Fruit fly (Drosophila melanogaster) whole organism, wandering third instar larva: ENCODE results near the gene Polr2I.

Experiments used
- CG32264 ChIP-seq: fragments of 200-800 bp; sonication (Bioruptor generic); optimal IDR thresholded peaks from 2 replicates; lab custom pipeline; 2016; ENCODE audit warnings: missing biosample characterization, missing genetic modification characterization
- CrebA ChIP-seq: fragments of 200-800 bp; sonication (Bioruptor generic); optimal IDR thresholded peaks from 2 replicates; lab custom pipeline; 2016; ENCODE audit warnings: missing biosample characterization, mild to moderate bottlenecking, missing genetic modification characterization, borderline replicate concordance
- Dfd ChIP-seq: fragments of >200 bp; optimal IDR thresholded peaks from 2 replicates; lab custom pipeline; 2017; ENCODE audit warnings: missing biosample characterization, missing genetic modification characterization
- Hr78 ChIP-seq: fragments of >200 bp; optimal IDR thresholded peaks from 2 replicates; lab custom pipeline; 2017; ENCODE audit warnings: missing biosample characterization, missing genetic modification characterization
- Mio ChIP-seq: sonication (Bioruptor generic); optimal IDR thresholded peaks from 2 replicates; lab custom pipeline; 2016; ENCODE audit warnings: missing biosample characterization, missing genetic modification characterization
- Myc ChIP-seq: fragments of >200 bp; optimal IDR thresholded peaks from 2 replicates; lab custom pipeline; 2017
- N ChIP-seq: fragments of >200 bp; optimal IDR thresholded peaks from 2 replicates; lab custom pipeline; 2018; ENCODE audit warnings: missing biosample characterization, missing external identifiers, missing genetic modification characterization
- OdsH ChIP-seq: fragments of 200-800 bp; sonication (Bioruptor generic); optimal IDR thresholded peaks from 2 replicates; lab custom pipeline; 2016; ENCODE audit warnings: missing biosample characterization, mild to moderate bottlenecking, missing genetic modification characterization
- Sp1 ChIP-seq: fragments of 200-800 bp; sonication (Bioruptor generic); optimal IDR thresholded peaks from 3 replicates; lab custom pipeline; 2019; ENCODE audit warnings: missing biosample characterization, mild to moderate bottlenecking, missing genetic modification characterization, moderate library complexity
- Vsx2 ChIP-seq: fragments of 200-300, 225-300 bp; sonication (Bioruptor generic); optimal IDR thresholded peaks from 2 replicates; lab custom pipeline; 2018; ENCODE audit warnings: missing biosample characterization, missing genetic modification characterization; ENCODE audit not compliant: partially characterized antibody
- brk ChIP-seq: fragments of 200-800 bp; sonication (Bioruptor generic); optimal IDR thresholded peaks from 2 replicates; lab custom pipeline; 2016; ENCODE audit warnings: missing biosample characterization, mild to moderate bottlenecking, missing genetic modification characterization
- fru ChIP-seq: fragments of 200-800 bp; sonication (Bioruptor generic); optimal IDR thresholded peaks from 3 replicates; lab custom pipeline; 2016; ENCODE audit warnings: missing biosample characterization, mild to moderate bottlenecking, missing genetic modification characterization
- jim ChIP-seq: fragments of 175-275, 200-325 bp; sonication (Bioruptor generic); optimal IDR thresholded peaks from 2 replicates; lab custom pipeline; 2016; ENCODE audit warnings: missing biosample characterization, mild to moderate bottlenecking, missing genetic modification characterization
- pan ChIP-seq: fragments of >200 bp; optimal IDR thresholded peaks from 2 replicates; lab custom pipeline; 2017

DNA sequence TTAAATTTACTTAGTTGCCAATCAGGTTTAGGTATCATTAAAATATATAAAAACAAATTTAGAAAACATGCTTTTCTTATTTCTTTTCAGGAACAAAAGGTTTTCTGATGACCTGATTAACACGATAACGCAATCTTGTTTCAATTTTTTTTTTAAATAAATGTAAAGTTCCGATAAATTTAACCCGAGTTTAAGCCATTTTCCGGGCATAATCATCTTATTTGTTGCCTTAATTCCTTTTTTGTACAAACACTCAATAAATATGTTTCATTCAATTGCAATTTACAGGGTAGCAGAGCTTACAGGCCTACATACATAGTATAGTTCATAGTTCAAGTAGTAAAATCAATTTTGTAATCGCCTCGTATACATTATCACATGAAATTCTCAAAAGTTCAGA, 20.7 kb downstream of the Polr2I start:
- TF ChIP-seq Mio (GFP tag; lab: Kevin White, UChicago) (no peak), Hr78 (GFP tag; lab: Kevin White, UChicago) (no peak), CrebA (no peak), Dfd (GFP tag; lab: Kevin White, UChicago) (no peak), Vsx2 (GFP tag; lab: Kevin White, UChicago) (no peak), fru (GFP tag; lab: Kevin White, UChicago) (no peak), N (GFP tag; lab: Kevin White, UChicago) (no peak), jim (GFP tag; lab: Kevin White, UChicago) (no peak), Myc (no peak), Sp1 (no peak), brk (no peak), pan (lab: Kevin White, UChicago) (no peak), OdsH (GFP tag; lab: Kevin White, UChicago) (no peak), CG32264 (no peak)
